Fruit fly (Drosophila melanogaster) whole organism, wandering third instar larva: Measurements from ENCODE around the gene CG15317.
A peak's percentile ranks its signal among the peaks of the same experiment; 100 is the strongest.

ENCODE experiments used
- Abd-B ChIP-seq: fragments of >200 bp; optimal IDR thresholded peaks from 2 replicates; lab custom pipeline; 2017; ENCODE audit warnings: missing biosample characterization, missing genetic modification characterization
- CG32264 ChIP-seq: fragments of 200-800 bp; sonication (Bioruptor generic); optimal IDR thresholded peaks from 2 replicates; lab custom pipeline; 2016; ENCODE audit warnings: missing biosample characterization, missing genetic modification characterization
- CG9705 ChIP-seq: fragments of 200-800 bp; sonication (Bioruptor generic); optimal IDR thresholded peaks from 2 replicates; lab custom pipeline; 2018; ENCODE audit warnings: missing biosample characterization, mild to moderate bottlenecking, missing genetic modification characterization
- CrebA ChIP-seq: fragments of 200-800 bp; sonication (Bioruptor generic); optimal IDR thresholded peaks from 2 replicates; lab custom pipeline; 2016; ENCODE audit warnings: missing biosample characterization, mild to moderate bottlenecking, missing genetic modification characterization, borderline replicate concordance
- Dfd ChIP-seq: fragments of >200 bp; optimal IDR thresholded peaks from 2 replicates; lab custom pipeline; 2017; ENCODE audit warnings: missing biosample characterization, missing genetic modification characterization
- Dif ChIP-seq: fragments of 200-275, 200-300 bp; sonication (Bioruptor generic); optimal IDR thresholded peaks from 2 replicates; lab custom pipeline; 2018; ENCODE audit warnings: missing biosample characterization, missing genetic modification characterization; ENCODE audit not compliant: partially characterized antibody
- GATAd ChIP-seq: sonication (Bioruptor generic); optimal IDR thresholded peaks from 2 replicates; lab custom pipeline; 2016; ENCODE audit warnings: missing biosample characterization, missing genetic modification characterization
- HLH106 ChIP-seq: fragments of 200-800 bp; optimal IDR thresholded peaks from 3 replicates; lab custom pipeline; 2019; ENCODE audit warnings: missing biosample characterization, mild to moderate bottlenecking, missing genetic modification characterization, moderate library complexity
- Hnf4 ChIP-seq: fragments of 200-800 bp; sonication (Bioruptor generic); optimal IDR thresholded peaks from 2 replicates; lab custom pipeline; 2016; ENCODE audit warnings: missing biosample characterization, mild to moderate bottlenecking, missing genetic modification characterization
- Hr78 ChIP-seq: fragments of >200 bp; optimal IDR thresholded peaks from 2 replicates; lab custom pipeline; 2017; ENCODE audit warnings: missing biosample characterization, missing genetic modification characterization
- Hr83 ChIP-seq: fragments of 200-300 bp; sonication (Bioruptor generic); optimal IDR thresholded peaks from 2 replicates; lab custom pipeline; 2016; ENCODE audit warnings: missing biosample characterization, mild to moderate bottlenecking, missing genetic modification characterization, moderate library complexity; ENCODE audit not compliant: poor library complexity, severe bottlenecking
- Jra ChIP-seq: sonication (Bioruptor generic); optimal IDR thresholded peaks from 2 replicates; lab custom pipeline; 2016; ENCODE audit warnings: missing biosample characterization, missing genetic modification characterization
- Mio ChIP-seq: sonication (Bioruptor generic); optimal IDR thresholded peaks from 2 replicates; lab custom pipeline; 2016; ENCODE audit warnings: missing biosample characterization, missing genetic modification characterization
- Myc ChIP-seq: fragments of >200 bp; optimal IDR thresholded peaks from 2 replicates; lab custom pipeline; 2017
- N ChIP-seq: fragments of >200 bp; optimal IDR thresholded peaks from 2 replicates; lab custom pipeline; 2018; ENCODE audit warnings: missing biosample characterization, missing external identifiers, missing genetic modification characterization
- OdsH ChIP-seq: fragments of 200-800 bp; sonication (Bioruptor generic); optimal IDR thresholded peaks from 2 replicates; lab custom pipeline; 2016; ENCODE audit warnings: missing biosample characterization, mild to moderate bottlenecking, missing genetic modification characterization
- Rel ChIP-seq, 2 experiments: fragments of 200-800 bp; sonication (Bioruptor generic) in 1 of 2; optimal IDR thresholded peaks; 2 replicates in 1 of 2; 3 replicates in 1 of 2; lab custom pipeline; 2016 to 2019; ENCODE audit warnings: mild to moderate bottlenecking in 2 of 2, missing biosample characterization in 2 of 2, missing genetic modification characterization in 2 of 2, moderate library complexity in 1 of 2
- Sp1 ChIP-seq: fragments of 200-800 bp; sonication (Bioruptor generic); optimal IDR thresholded peaks from 3 replicates; lab custom pipeline; 2019; ENCODE audit warnings: missing biosample characterization, mild to moderate bottlenecking, missing genetic modification characterization, moderate library complexity
- Vsx2 ChIP-seq: fragments of 200-300, 225-300 bp; sonication (Bioruptor generic); optimal IDR thresholded peaks from 2 replicates; lab custom pipeline; 2018; ENCODE audit warnings: missing biosample characterization, missing genetic modification characterization; ENCODE audit not compliant: partially characterized antibody
- br ChIP-seq: fragments of 200-800 bp; sonication (Bioruptor generic); optimal IDR thresholded peaks from 2 replicates; lab custom pipeline; 2016; ENCODE audit warnings: missing biosample characterization, missing genetic modification characterization
- brk ChIP-seq: fragments of 200-800 bp; sonication (Bioruptor generic); optimal IDR thresholded peaks from 2 replicates; lab custom pipeline; 2016; ENCODE audit warnings: missing biosample characterization, mild to moderate bottlenecking, missing genetic modification characterization
- dl ChIP-seq, 2 experiments: fragments of 175-275, 200-275 bp in 1 of 2; fragments of 200-275 bp in 1 of 2; sonication (Bioruptor generic); optimal IDR thresholded peaks; lab custom pipeline; 2018; ENCODE audit warnings: mild to moderate bottlenecking in 2 of 2, missing biosample characterization in 2 of 2, missing genetic modification characterization in 2 of 2, moderate library complexity in 2 of 2; ENCODE audit not compliant: partially characterized antibody in 2 of 2, insufficient read depth in 1 of 2
- dmrt93B ChIP-seq: fragments of 200-800 bp; sonication (Bioruptor generic); optimal IDR thresholded peaks from 2 replicates; lab custom pipeline; 2018; ENCODE audit warnings: missing biosample characterization, mild to moderate bottlenecking, missing genetic modification characterization
- dsf ChIP-seq: sonication (Bioruptor generic); optimal IDR thresholded peaks from 2 replicates; lab custom pipeline; 2016; ENCODE audit warnings: missing biosample characterization, missing genetic modification characterization, borderline replicate concordance
- ey ChIP-seq: fragments of 200-800 bp; sonication (Bioruptor generic); optimal IDR thresholded peaks from 2 replicates; lab custom pipeline; 2016; ENCODE audit warnings: missing biosample characterization, missing genetic modification characterization
- foxo ChIP-seq, 2 experiments: fragments of 200-800 bp; sonication (Bioruptor generic); optimal IDR thresholded peaks; 2 replicates in 1 of 2; 3 replicates in 1 of 2; lab custom pipeline; 2016 to 2017; ENCODE audit warnings: missing biosample characterization in 2 of 2, missing genetic modification characterization in 2 of 2
- fru ChIP-seq: fragments of 200-800 bp; sonication (Bioruptor generic); optimal IDR thresholded peaks from 3 replicates; lab custom pipeline; 2016; ENCODE audit warnings: missing biosample characterization, mild to moderate bottlenecking, missing genetic modification characterization
- h ChIP-seq: fragments of 200-800 bp; sonication (Bioruptor generic); optimal IDR thresholded peaks from 3 replicates; lab custom pipeline; 2016; ENCODE audit warnings: missing biosample characterization, mild to moderate bottlenecking, missing genetic modification characterization
- jim ChIP-seq: fragments of 175-275, 200-325 bp; sonication (Bioruptor generic); optimal IDR thresholded peaks from 2 replicates; lab custom pipeline; 2016; ENCODE audit warnings: missing biosample characterization, mild to moderate bottlenecking, missing genetic modification characterization
- lola ChIP-seq: fragments of >200 bp; optimal IDR thresholded peaks from 2 replicates; lab custom pipeline; 2017; ENCODE audit warnings: missing biosample characterization, missing genetic modification characterization
- pan ChIP-seq: fragments of >200 bp; optimal IDR thresholded peaks from 2 replicates; lab custom pipeline; 2017
- psq ChIP-seq: fragments of 200-800 bp; sonication (Bioruptor generic); optimal IDR thresholded peaks from 3 replicates; lab custom pipeline; 2017; ENCODE audit warnings: missing biosample characterization, mild to moderate bottlenecking, missing genetic modification characterization, moderate library complexity
- rgr ChIP-seq: fragments of 200-800 bp; sonication (Bioruptor generic); optimal IDR thresholded peaks from 3 replicates; lab custom pipeline; 2016; ENCODE audit warnings: missing biosample characterization, mild to moderate bottlenecking, missing genetic modification characterization
- sage ChIP-seq: fragments of 200-800 bp; sonication (Bioruptor generic); optimal IDR thresholded peaks from 2 replicates; lab custom pipeline; 2016; ENCODE audit warnings: missing biosample characterization, mild to moderate bottlenecking, missing genetic modification characterization
- sv ChIP-seq: fragments of 200-800 bp; sonication (Bioruptor generic); optimal IDR thresholded peaks from 3 replicates; lab custom pipeline; 2016; ENCODE audit warnings: missing biosample characterization, missing genetic modification characterization
- tai ChIP-seq: sonication (Bioruptor generic); optimal IDR thresholded peaks from 2 replicates; lab custom pipeline; 2016; ENCODE audit warnings: missing biosample characterization, missing genetic modification characterization
- usp ChIP-seq: fragments of >200 bp; optimal IDR thresholded peaks from 2 replicates; lab custom pipeline; 2017; ENCODE audit warnings: missing biosample characterization, missing genetic modification characterization
- woc ChIP-seq: sonication (Bioruptor generic); optimal IDR thresholded peaks from 2 replicates; lab custom pipeline; 2016; ENCODE audit warnings: missing biosample characterization, mild to moderate bottlenecking, missing genetic modification characterization

The CG15317 gene

dm6 chrX:9584948-9585315 lies 28.6 kb upstream of the CG15317 start:
- no peak for TF ChIP-seq sage (GFP tag; lab: Kevin White, UChicago)
- peak; percentile 29 for TF ChIP-seq Dif
- TF ChIP-seq usp (GFP tag; lab: Kevin White, UChicago), result peak; percentile 29
- no peak for TF ChIP-seq N (GFP tag; lab: Kevin White, UChicago)
- TF ChIP-seq Myc, result no peak

- TF ChIP-seq fru (GFP tag; lab: Kevin White, UChicago) (peak; percentile 14), Sp1 (GFP tag; lab: Kevin White, UChicago) (no peak), Hnf4 (GFP tag; lab: Kevin White, UChicago) (peak; percentile 82), pan (lab: Kevin White, UChicago) (no peak), Rel (GFP tag; optimal IDR thresholded peaks at IDR 0.05; lab: Kevin White, UChicago) (peak; percentile 57), Rel (tag; optimal IDR thresholded peaks at IDR 0.05; lab: Kevin White, UChicago) (peak; percentile 73), brk (GFP tag; lab: Kevin White, UChicago) (peak; percentile 58), Vsx2 (GFP tag; lab: Kevin White, UChicago) (no peak), rgr (GFP tag; lab: Kevin White, UChicago) (peak; percentile 23), tai (GFP tag; lab: Kevin White, UChicago) (peak; percentile 69), Myc (no peak), usp (GFP tag; lab: Kevin White, UChicago) (no peak), Hr83 (GFP tag; lab: Kevin White, UChicago) (peak; percentile 77), ey (GFP tag; lab: Kevin White, UChicago) (no peak), Dfd (no peak), Jra (peak; percentile 31), dsf (GFP tag; lab: Kevin White, UChicago) (no peak), CG9705 (GFP tag; lab: Kevin White, UChicago) (no peak), h (peak; percentile 70), GATAd (GFP tag; lab: Kevin White, UChicago) (no peak), dl (GFP tag; optimal IDR thresholded peaks at IDR 0.05; lab: Kevin White, UChicago; ENCODE audit: insufficient read depth in 1 of 2, partially characterized antibody in 2 of 2) (peak in 1 of 2 experiments; percentile 79), Mio (GFP tag; lab: Kevin White, UChicago) (peak; percentile 22), Abd-B (GFP tag; lab: Kevin White, UChicago) (no peak), psq (GFP tag; lab: Kevin White, UChicago) (peak; percentile 36), br (GFP tag; lab: Kevin White, UChicago) (peak; percentile 24), HLH106 (peak; percentile 21), CG32264 (GFP tag; lab: Kevin White, UChicago) (no peak), Hr78 (no peak), CrebA (GFP tag; lab: Kevin White, UChicago) (peak; percentile 94), sage (GFP tag; lab: Kevin White, UChicago) (no peak), N (GFP tag; lab: Kevin White, UChicago) (no peak), sv (no peak), OdsH (GFP tag; lab: Kevin White, UChicago) (no peak), lola (GFP tag; lab: Kevin White, UChicago) (no peak), woc (GFP tag; lab: Kevin White, UChicago) (peak; percentile 78), Dif (peak; percentile 71), jim (GFP tag; lab: Kevin White, UChicago) (no peak), dmrt93B (GFP tag; lab: Kevin White, UChicago) (peak; percentile 36), foxo (GFP tag; optimal IDR thresholded peaks at IDR 0.05; lab: Kevin White, UChicago) (no peak)
Observed at dm6 chrX:9584104-9584947, 28.0 kb upstream of the CG15317 start.
